Fruit fly (Drosophila melanogaster) whole organism, embryonic: Measurements from ENCODE around the gene Torsin.

ENCODE experiments used
- Adf1 ChIP-seq: fragments of 200-800 bp; sonication (Bioruptor generic); IDR thresholded peaks from 2 replicates; pipeline ENCODE4 v1.3.6; 2022; ENCODE audit warnings: missing biosample characterization, missing genetic modification characterization
- CG11560 ChIP-seq: fragments of 200-800 bp; sonication (Bioruptor generic); IDR thresholded peaks from 3 replicates; pipeline ENCODE4 v1.3.6; 2022; ENCODE audit warnings: missing biosample characterization, missing genetic modification characterization
- CG11695 ChIP-seq: fragments of 200-800 bp; sonication (Bioruptor generic); IDR thresholded peaks from 3 replicates; pipeline ENCODE4 v1.3.6; 2022; ENCODE audit warnings: missing biosample characterization, missing genetic modification characterization
- CG15514 ChIP-seq: fragments of 200-800 bp; sonication (Bioruptor generic); optimal IDR thresholded peaks from 3 replicates; lab custom pipeline; 2017; ENCODE audit warnings: missing biosample characterization, missing genetic modification characterization, mild to moderate bottlenecking, moderate library complexity, missing genetic modification reagents
- CG16863 ChIP-seq: fragments of 200-800 bp; sonication (Bioruptor generic); optimal IDR thresholded peaks from 3 replicates; lab custom pipeline; 2016; ENCODE audit warnings: missing biosample characterization, missing genetic modification characterization
- CG2116 ChIP-seq: fragments of 200-800 bp; sonication (Bioruptor generic); optimal IDR thresholded peaks from 3 replicates; lab custom pipeline; 2018; ENCODE audit warnings: missing biosample characterization, mild to moderate bottlenecking, missing genetic modification characterization
- CG2120 ChIP-seq: fragments of 200-800 bp; sonication (Bioruptor generic); optimal IDR thresholded peaks from 3 replicates; lab custom pipeline; 2016; ENCODE audit warnings: missing biosample characterization, missing genetic modification characterization
- CG2199 ChIP-seq: fragments of 200-800 bp; sonication (Bioruptor generic); IDR thresholded peaks from 3 replicates; pipeline ENCODE4 v1.3.6; 2022; ENCODE audit warnings: missing biosample characterization, missing genetic modification characterization
- CG30020 ChIP-seq: fragments of 200-800 bp; optimal IDR thresholded peaks from 2 replicates; lab custom pipeline; 2019; ENCODE audit warnings: missing biosample characterization, mild to moderate bottlenecking, missing genetic modification characterization, moderate library complexity
- CG30431 ChIP-seq: fragments of 200-800 bp; sonication (Bioruptor generic); optimal IDR thresholded peaks from 2 replicates; lab custom pipeline; 2017; ENCODE audit warnings: missing biosample characterization, missing genetic modification characterization
- CG32767 ChIP-seq: fragments of 200-800 bp; sonication (Bioruptor generic); IDR thresholded peaks from 2 replicates; pipeline ENCODE4 v1.3.6; 2022; ENCODE audit warnings: missing biosample characterization, missing genetic modification characterization
- CG32772 ChIP-seq: fragments of 200-800 bp; sonication (Bioruptor generic); IDR thresholded peaks from 2 replicates; pipeline ENCODE4 v1.3.6; 2022; ENCODE audit warnings: missing biosample characterization, missing genetic modification characterization
- CG3281 ChIP-seq: fragments of 200-800 bp; sonication (Bioruptor generic); optimal IDR thresholded peaks from 3 replicates; lab custom pipeline; 2017; ENCODE audit warnings: missing biosample characterization, mild to moderate bottlenecking, missing genetic modification characterization
- CG3407 ChIP-seq: fragments of 200-800 bp; sonication (Bioruptor generic); optimal IDR thresholded peaks from 2 replicates; lab custom pipeline; 2018; ENCODE audit warnings: missing biosample characterization, mild to moderate bottlenecking, missing genetic modification characterization
- CG42726 ChIP-seq: fragments of 200-800 bp; sonication (Bioruptor generic); IDR thresholded peaks from 2 replicates; pipeline ENCODE4 v1.3.6; 2022; ENCODE audit warnings: missing biosample characterization, missing genetic modification characterization; ENCODE audit not compliant: partially characterized antibody
- CG8765 ChIP-seq: fragments of 200-800 bp; sonication (Bioruptor generic); IDR thresholded peaks from 2 replicates; pipeline ENCODE4 v1.3.6; 2022; ENCODE audit warnings: missing biosample characterization, missing genetic modification characterization
- CG9437 ChIP-seq: fragments of 200-800 bp; sonication (Bioruptor generic); optimal IDR thresholded peaks from 2 replicates; lab custom pipeline; 2018; ENCODE audit warnings: missing biosample characterization, mild to moderate bottlenecking, missing genetic modification characterization
- CG9817 ChIP-seq: fragments of 200-800 bp; sonication (Bioruptor generic); optimal IDR thresholded peaks from 2 replicates; lab custom pipeline; 2018; ENCODE audit warnings: missing biosample characterization, mild to moderate bottlenecking, missing genetic modification characterization, moderate library complexity
- CG9932 ChIP-seq: fragments of 200-800 bp; sonication (Bioruptor generic); IDR thresholded peaks from 2 replicates; pipeline ENCODE4 v1.3.6; 2022; ENCODE audit warnings: missing biosample characterization, missing genetic modification characterization
- E2f1 ChIP-seq: fragments of 200-800 bp; sonication (Bioruptor generic); IDR thresholded peaks from 2 replicates; pipeline ENCODE4 v1.3.6; 2022; ENCODE audit warnings: missing biosample characterization, missing genetic modification characterization
- Fer2 ChIP-seq: fragments of 200-800 bp; sonication (Bioruptor generic); optimal IDR thresholded peaks from 2 replicates; lab custom pipeline; 2018; ENCODE audit warnings: missing biosample characterization, mild to moderate bottlenecking, missing genetic modification characterization, moderate library complexity
- Hand ChIP-seq: fragments of 200-800 bp; sonication (Bioruptor generic); optimal IDR thresholded peaks from 2 replicates; lab custom pipeline; 2017; ENCODE audit warnings: mild to moderate bottlenecking, missing biosample characterization, missing genetic modification reagents, missing genetic modification characterization
- Hr78 ChIP-seq, 2 experiments: fragments of 200-800 bp in 1 of 2; fragments of >200 bp in 1 of 2; sonication (Bioruptor generic) in 1 of 2; optimal IDR thresholded peaks; 2 replicates each; lab custom pipeline; 2017 to 2019; ENCODE audit warnings: missing biosample characterization in 2 of 2, missing genetic modification characterization in 2 of 2, mild to moderate bottlenecking in 1 of 2, moderate library complexity in 1 of 2
- Hsf ChIP-seq: fragments of 200-800 bp; sonication (Bioruptor generic); optimal IDR thresholded peaks from 3 replicates; lab custom pipeline; 2016; ENCODE audit warnings: missing biosample characterization, missing genetic modification characterization
- Lhr ChIP-seq: fragments of 200-800 bp; sonication (Bioruptor generic); optimal IDR thresholded peaks from 3 replicates; lab custom pipeline; 2017; ENCODE audit warnings: mild to moderate bottlenecking, missing biosample characterization, missing genetic modification reagents, missing genetic modification characterization
- NC2α ChIP-seq: fragments of 200-800 bp; sonication (Bioruptor generic); optimal IDR thresholded peaks from 2 replicates; lab custom pipeline; 2016; ENCODE audit warnings: missing biosample characterization, missing genetic modification characterization
- NFAT ChIP-seq: fragments of 200-800 bp; sonication (Bioruptor generic); IDR thresholded peaks from 2 replicates; pipeline ENCODE4 v1.3.6; 2022; ENCODE audit warnings: missing biosample characterization, missing genetic modification characterization
- Neu2 ChIP-seq: fragments of 200-800 bp; sonication (Bioruptor generic); optimal IDR thresholded peaks from 3 replicates; lab custom pipeline; 2016; ENCODE audit warnings: missing biosample characterization, missing genetic modification characterization, borderline replicate concordance
- Optix ChIP-seq: fragments of 200-800 bp; sonication (Bioruptor generic); IDR thresholded peaks from 3 replicates; pipeline ENCODE4 v1.3.6; 2022; ENCODE audit warnings: missing biosample characterization, missing genetic modification characterization
- Rfx ChIP-seq: fragments of 200-800 bp; sonication (Bioruptor generic); IDR thresholded peaks from 2 replicates; pipeline ENCODE4 v1.3.6; 2022; ENCODE audit warnings: missing biosample characterization, missing genetic modification characterization
- TFAM ChIP-seq: fragments of 200-800 bp; sonication (Bioruptor generic); optimal IDR thresholded peaks from 2 replicates; lab custom pipeline; 2017; ENCODE audit warnings: missing biosample characterization, missing genetic modification characterization, inconsistent platforms
- Trl ChIP-seq, 3 experiments: fragments of >200 bp in 2 of 3; fragments of 200-800 bp in 1 of 3; sonication (Bioruptor generic) in 1 of 3; optimal IDR thresholded peaks; 2 replicates in 1 of 3; 3 replicates in 2 of 3; lab custom pipeline; 2016 to 2017; ENCODE audit warnings: missing biosample characterization in 1 of 3, missing genetic modification characterization in 1 of 3
- abd-A ChIP-seq: fragments of 200-800 bp; sonication (Bioruptor generic); optimal IDR thresholded peaks from 3 replicates; lab custom pipeline; 2019; ENCODE audit warnings: missing biosample characterization, mild to moderate bottlenecking, missing genetic modification characterization, moderate library complexity
- az2 ChIP-seq: fragments of 200-800 bp; sonication (Bioruptor generic); optimal IDR thresholded peaks from 3 replicates; lab custom pipeline; 2016; ENCODE audit warnings: missing biosample characterization, missing genetic modification characterization
- caup ChIP-seq: fragments of 200-800 bp; sonication (Bioruptor generic); optimal IDR thresholded peaks from 3 replicates; lab custom pipeline; 2017; ENCODE audit warnings: missing biosample characterization, mild to moderate bottlenecking, missing genetic modification characterization, moderate library complexity; ENCODE audit not compliant: severe bottlenecking
- chinmo ChIP-seq: fragments of 200-800 bp; sonication (Bioruptor generic); IDR thresholded peaks from 4 replicates; pipeline ENCODE4 v1.3.6; 2022; ENCODE audit warnings: missing biosample characterization, missing genetic modification characterization; ENCODE audit not compliant: partially characterized antibody
- eve ChIP-seq, 2 experiments: fragments of >200 bp; optimal IDR thresholded peaks; 2 replicates each; lab custom pipeline; 2017; ENCODE audit warnings: missing biosample characterization in 2 of 2, missing genetic modification characterization in 2 of 2
- fd102C ChIP-seq: fragments of 200-800 bp; sonication (Bioruptor generic); optimal IDR thresholded peaks from 2 replicates; lab custom pipeline; 2018; ENCODE audit warnings: missing biosample characterization, mild to moderate bottlenecking, missing genetic modification characterization, moderate library complexity
- gro ChIP-seq: fragments of 200-800 bp; sonication (Bioruptor generic); optimal IDR thresholded peaks from 2 replicates; lab custom pipeline; 2016; ENCODE audit warnings: missing biosample characterization, missing genetic modification characterization
- kni ChIP-seq: fragments of 200-800 bp; sonication (Bioruptor generic); optimal IDR thresholded peaks from 3 replicates; lab custom pipeline; 2017; ENCODE audit warnings: mild to moderate bottlenecking, missing biosample characterization, missing genetic modification reagents, missing genetic modification characterization
- odd ChIP-seq: fragments of 200-800 bp; sonication (Bioruptor generic); optimal IDR thresholded peaks from 2 replicates; lab custom pipeline; 2017; ENCODE audit warnings: missing biosample characterization, mild to moderate bottlenecking, missing genetic modification characterization
- peb ChIP-seq: fragments of 200-800 bp; sonication (Bioruptor generic); IDR thresholded peaks from 2 replicates; pipeline ENCODE4 v1.3.6; 2022; ENCODE audit warnings: missing biosample characterization, missing genetic modification characterization
- ranshi ChIP-seq: fragments of 200-800 bp; sonication (Bioruptor generic); IDR thresholded peaks from 2 replicates; pipeline ENCODE4 v1.3.6; 2022; ENCODE audit warnings: missing biosample characterization, missing genetic modification characterization
- repo ChIP-seq: fragments of 200-800 bp; sonication (Bioruptor generic); optimal IDR thresholded peaks from 2 replicates; lab custom pipeline; 2016; ENCODE audit warnings: missing biosample characterization, missing genetic modification characterization
- run ChIP-seq: fragments of 200-800 bp; sonication (Bioruptor generic); optimal IDR thresholded peaks from 3 replicates; lab custom pipeline; 2018; ENCODE audit warnings: missing biosample characterization, mild to moderate bottlenecking, missing genetic modification characterization
- sc ChIP-seq, 3 experiments: fragments of >200 bp in 2 of 3; fragments of 200-800 bp in 1 of 3; sonication (Bioruptor generic) in 1 of 3; optimal IDR thresholded peaks; 2 replicates in 2 of 3; 3 replicates in 1 of 3; lab custom pipeline; 2017; ENCODE audit warnings: mild to moderate bottlenecking in 1 of 3, missing biosample characterization in 1 of 3, missing genetic modification characterization in 1 of 3, missing genetic modification reagents in 1 of 3
- sd ChIP-seq: fragments of 200-800 bp; sonication (Bioruptor generic); optimal IDR thresholded peaks from 3 replicates; lab custom pipeline; 2018; ENCODE audit warnings: missing biosample characterization, mild to moderate bottlenecking, missing genetic modification characterization, moderate library complexity
- slbo ChIP-seq: fragments of 200-800 bp; sonication (Bioruptor generic); IDR thresholded peaks from 2 replicates; pipeline ENCODE4 v1.3.6; 2022; ENCODE audit warnings: missing biosample characterization, missing genetic modification characterization
- yki ChIP-seq: fragments of >200 bp; optimal IDR thresholded peaks from 3 replicates; lab custom pipeline; 2018
- zfh2 ChIP-seq: fragments of 200-800 bp; sonication (Bioruptor generic); optimal IDR thresholded peaks from 2 replicates; lab custom pipeline; 2016; ENCODE audit warnings: missing biosample characterization, missing genetic modification characterization

The Torsin gene

dm6 chrX:4669438-4669837, 19.6 kb upstream of the Torsin start (continued):
- TF ChIP-seq CG9437, result no peak
- TF ChIP-seq CG30431 (GFP tag; lab: Kevin White, UChicago), result no peak
- TF ChIP-seq zfh2 (GFP tag; lab: Kevin White, UChicago), result peak; percentile 26
- TF ChIP-seq Hr78 (GFP tag; optimal IDR thresholded peaks at IDR 0.05; lab: Kevin White, UChicago), result no peak
- no peak for TF ChIP-seq CG3407 (GFP tag; lab: Kevin White, UChicago)
- TF ChIP-seq CG9932 (GFP tag; lab: Robert Waterston, UW), result 0 out of 2 replicates have a peak, but pooled peaks have one; percentile 13
- no peak for TF ChIP-seq CG3281 (GFP tag; lab: Kevin White, UChicago)
- TF ChIP-seq NC2α (GFP tag; lab: Kevin White, UChicago), result no peak
- TF ChIP-seq yki, result no peak
- no peak for TF ChIP-seq az2
- no peak for TF ChIP-seq Adf1
- peak; percentile 36; the same call in 1 of the 2 replicates for TF ChIP-seq slbo (GFP tag; lab: Robert Waterston, UW)
- no peak for TF ChIP-seq CG16863
- no peak for TF ChIP-seq Neu2
- TF ChIP-seq NFAT, result no peak
- TF ChIP-seq Trl (optimal IDR thresholded peaks at IDR 0.05; lab: Kevin White, UChicago), result no peak
- TF ChIP-seq Trl (GFP tag; optimal IDR thresholded peaks at IDR 0.05; lab: Kevin White, UChicago), result no peak
- TF ChIP-seq CG2116 (GFP tag; lab: Kevin White, UChicago), result no peak
- no peak for TF ChIP-seq sc (optimal IDR thresholded peaks at IDR 0.05; lab: Kevin White, UChicago)
- TF ChIP-seq sc (GFP tag; optimal IDR thresholded peaks at IDR 0.05; lab: Kevin White, UChicago), result no peak
- 0 out of 3 replicates have a peak, but pooled peaks have one; percentile 11 for TF ChIP-seq CG11695 (GFP tag; lab: Robert Waterston, UW)
- no peak for TF ChIP-seq eve (GFP tag; optimal IDR thresholded peaks at IDR 0.05; lab: Kevin White, UChicago)
- no peak for TF ChIP-seq CG32767 (GFP tag; lab: Robert Waterston, UW)
- TF ChIP-seq CG42726, result no peak
- TF ChIP-seq kni (GFP tag; lab: Kevin White, UChicago), result no peak
- TF ChIP-seq gro, result peak; percentile 1
- peak; percentile 68 for TF ChIP-seq sd (tag; lab: Kevin White, UChicago)
- no peak for TF ChIP-seq Hand
- 0 out of 4 replicates have a peak, but pooled peaks have one; percentile 55 for TF ChIP-seq chinmo
- no peak for TF ChIP-seq CG9817
- TF ChIP-seq Rfx (GFP tag; lab: Robert Waterston, UW), result peak; percentile 30; the same call in 1 of the 2 replicates
- TF ChIP-seq CG2120 (GFP tag; lab: Kevin White, UChicago), result peak; percentile 42
- TF ChIP-seq, all 482 proteins: peak for 18

- peak; percentile 73 for TF ChIP-seq TFAM (GFP tag; lab: Kevin White, UChicago)
- TF ChIP-seq CG2199, result peak; percentile 96
- peak; percentile 5 for TF ChIP-seq fd102C (GFP tag; lab: Kevin White, UChicago)
- TF ChIP-seq CG32772 (GFP tag; lab: Robert Waterston, UW), result peak; percentile 97
- TF ChIP-seq Fer2 (tag; lab: Kevin White, UChicago), result peak; percentile 95
- TF ChIP-seq Hsf, result peak; percentile 98
- no peak for TF ChIP-seq yki
- TF ChIP-seq abd-A (tag; lab: Kevin White, UChicago), result peak; percentile 85
- peak; percentile 88 for TF ChIP-seq Lhr (GFP tag; lab: Kevin White, UChicago)
- TF ChIP-seq odd, result peak; percentile 97
- TF ChIP-seq CG30020, result peak; percentile 72
- TF ChIP-seq ranshi (GFP tag; lab: Robert Waterston, UW), result peak; percentile 98
- peak; percentile 93 for TF ChIP-seq run (tag; lab: Kevin White, UChicago)
- TF ChIP-seq Hr78 (GFP tag; optimal IDR thresholded peaks at IDR 0.05; lab: Kevin White, UChicago), result peak in 1 of 2 experiments; percentile 94
- TF ChIP-seq CG8765, result peak; percentile 89
- TF ChIP-seq caup (GFP tag; lab: Kevin White, UChicago), result peak; percentile 98
- peak; percentile 97 for TF ChIP-seq repo (GFP tag; lab: Kevin White, UChicago)
- peak; percentile 98 for TF ChIP-seq Optix
- TF ChIP-seq CG15514 (GFP tag; lab: Kevin White, UChicago), result peak; percentile 95
- peak; percentile 97 for TF ChIP-seq E2f1
- peak; percentile 98 for TF ChIP-seq peb (GFP tag; lab: Robert Waterston, UW)
- peak; percentile 90 for TF ChIP-seq CG11560 (tag; lab: Robert Waterston, UW)
Observed at dm6 chrX:4666650-4667360, 17.0 kb upstream of the Torsin start, which contains the start of gene CG3009. TSS of gene CG3009 (minus strand) at chrX:4666700.
